Fruit fly (Drosophila melanogaster) whole organism, prepupa: ENCODE results near the gene rk.
A peak's percentile ranks its signal among the peaks of the same experiment; 100 is the strongest.

Experiments used
- Blimp-1 ChIP-seq: fragments of 200-800 bp; sonication (Bioruptor generic); optimal IDR thresholded peaks from 3 replicates; lab custom pipeline; 2017; ENCODE audit warnings: missing biosample characterization, missing genetic modification characterization, mild to moderate bottlenecking, moderate library complexity, missing genetic modification reagents
- CG10631 ChIP-seq: fragments of 200-800 bp; sonication (Bioruptor generic); optimal IDR thresholded peaks from 2 replicates; lab custom pipeline; 2016; ENCODE audit warnings: missing biosample characterization, missing genetic modification characterization
- CG10669 ChIP-seq: fragments of 200-800 bp; sonication (Bioruptor generic); optimal IDR thresholded peaks from 3 replicates; lab custom pipeline; 2018; ENCODE audit warnings: missing biosample characterization, mild to moderate bottlenecking, missing genetic modification characterization, moderate library complexity
- CG11762 ChIP-seq: fragments of 200-800 bp; sonication (Bioruptor generic); optimal IDR thresholded peaks from 3 replicates; lab custom pipeline; 2016; ENCODE audit warnings: missing biosample characterization, missing genetic modification characterization; ENCODE audit not compliant: insufficient read depth
- CG15336 ChIP-seq: fragments of 200-800 bp; sonication (Bioruptor generic); IDR thresholded peaks from 2 replicates; pipeline ENCODE4 v1.3.6; 2022; ENCODE audit warnings: missing biosample characterization, missing genetic modification characterization
- CG1621 ChIP-seq: fragments of 200-800 bp; sonication (Bioruptor generic); optimal IDR thresholded peaks from 3 replicates; lab custom pipeline; 2018; ENCODE audit warnings: missing biosample characterization, mild to moderate bottlenecking, missing genetic modification characterization
- CG31627 ChIP-seq: fragments of 200-800 bp; sonication (Bioruptor generic); optimal IDR thresholded peaks from 3 replicates; lab custom pipeline; 2016; ENCODE audit warnings: missing biosample characterization, missing genetic modification characterization
- CG34406 ChIP-seq: fragments of 200-800 bp; sonication (Bioruptor generic); optimal IDR thresholded peaks from 3 replicates; lab custom pipeline; 2016; ENCODE audit warnings: missing biosample characterization, missing genetic modification characterization
- CG4318 ChIP-seq: fragments of 200-800 bp; sonication (Bioruptor generic); optimal IDR thresholded peaks from 3 replicates; lab custom pipeline; 2017; ENCODE audit warnings: missing biosample characterization, mild to moderate bottlenecking, missing genetic modification characterization
- CG6163 ChIP-seq: fragments of 200-800 bp; sonication (Bioruptor generic); IDR thresholded peaks from 3 replicates; pipeline ENCODE4 v1.3.6; 2022; ENCODE audit warnings: missing biosample characterization, missing genetic modification characterization
- CG6276 ChIP-seq: fragments of 200-800 bp; sonication (Bioruptor generic); optimal IDR thresholded peaks from 2 replicates; lab custom pipeline; 2017; ENCODE audit warnings: missing biosample characterization, mild to moderate bottlenecking, missing genetic modification characterization
- CG6792 ChIP-seq: fragments of 200-800 bp; sonication (Bioruptor generic); optimal IDR thresholded peaks from 3 replicates; lab custom pipeline; 2016; ENCODE audit warnings: missing biosample characterization, missing genetic modification characterization
- CG8119 ChIP-seq: fragments of 200-800 bp; sonication (Bioruptor generic); IDR thresholded peaks from 3 replicates; pipeline ENCODE4 v1.3.6; 2022; ENCODE audit warnings: missing biosample characterization, missing genetic modification characterization
- CG8632 ChIP-seq: fragments of 200-800 bp; sonication (Bioruptor generic); optimal IDR thresholded peaks from 3 replicates; lab custom pipeline; 2016; ENCODE audit warnings: missing biosample characterization, missing genetic modification characterization
- CG9139 ChIP-seq: fragments of 200-800 bp; sonication (Bioruptor generic); optimal IDR thresholded peaks from 3 replicates; lab custom pipeline; 2017; ENCODE audit warnings: missing biosample characterization, mild to moderate bottlenecking, missing genetic modification characterization
- Eip75B ChIP-seq: fragments of 200-800 bp; sonication (Bioruptor generic); optimal IDR thresholded peaks from 3 replicates; lab custom pipeline; 2016; ENCODE audit warnings: missing biosample characterization, missing genetic modification characterization
- Eip93F ChIP-seq: fragments of 200-800 bp; sonication (Bioruptor generic); optimal IDR thresholded peaks from 2 replicates; lab custom pipeline; 2016; ENCODE audit warnings: missing biosample characterization, mild to moderate bottlenecking, missing genetic modification characterization
- Ets96B ChIP-seq: fragments of 200-800 bp; optimal IDR thresholded peaks from 2 replicates; lab custom pipeline; 2019; ENCODE audit warnings: missing biosample characterization, mild to moderate bottlenecking, missing genetic modification characterization, moderate library complexity
- Gug ChIP-seq: fragments of 200-800 bp; sonication (Bioruptor generic); IDR thresholded peaks from 2 replicates; pipeline ENCODE4 v1.3.6; 2022; ENCODE audit warnings: missing biosample characterization, missing genetic modification characterization
- Hr38 ChIP-seq: sonication (Bioruptor generic); optimal IDR thresholded peaks from 2 replicates; lab custom pipeline; 2016; ENCODE audit warnings: missing biosample characterization, missing genetic modification characterization
- Hr39 ChIP-seq: fragments of 200-800 bp; sonication (Bioruptor generic); optimal IDR thresholded peaks from 2 replicates; lab custom pipeline; 2016; ENCODE audit warnings: missing biosample characterization, missing genetic modification characterization
- Hr4 ChIP-seq: fragments of 200-800 bp; sonication (Bioruptor generic); optimal IDR thresholded peaks from 3 replicates; lab custom pipeline; 2016; ENCODE audit warnings: missing biosample characterization, missing genetic modification characterization
- Lpt ChIP-seq: fragments of 200-800 bp; sonication (Bioruptor generic); optimal IDR thresholded peaks from 3 replicates; lab custom pipeline; 2016; ENCODE audit warnings: missing biosample characterization, missing genetic modification characterization
- OdsH ChIP-seq: fragments of 200-800 bp; sonication (Bioruptor generic); optimal IDR thresholded peaks from 3 replicates; lab custom pipeline; 2016; ENCODE audit warnings: missing biosample characterization, missing genetic modification characterization
- Smox ChIP-seq: fragments of 200-800 bp; sonication (Bioruptor generic); optimal IDR thresholded peaks from 3 replicates; lab custom pipeline; 2016; ENCODE audit warnings: missing biosample characterization, missing genetic modification characterization
- Sox15 ChIP-seq: fragments of 200-800 bp; sonication (Bioruptor generic); optimal IDR thresholded peaks from 3 replicates; lab custom pipeline; 2016; ENCODE audit warnings: missing biosample characterization, missing genetic modification characterization
- dac ChIP-seq: fragments of 200-800 bp; sonication (Bioruptor generic); optimal IDR thresholded peaks from 2 replicates; lab custom pipeline; 2017; ENCODE audit warnings: missing biosample characterization, mild to moderate bottlenecking, missing genetic modification characterization
- dsx ChIP-seq: fragments of 200-800 bp; optimal IDR thresholded peaks from 3 replicates; lab custom pipeline; 2019; ENCODE audit warnings: missing biosample characterization, mild to moderate bottlenecking, missing genetic modification characterization, moderate library complexity; ENCODE audit not compliant: poor library complexity, severe bottlenecking
- fd59A ChIP-seq: fragments of 200-800 bp; sonication (Bioruptor generic); optimal IDR thresholded peaks from 2 replicates; lab custom pipeline; 2017; ENCODE audit warnings: missing biosample characterization, mild to moderate bottlenecking, missing genetic modification characterization, missing genetic modification reagents
- fd85E ChIP-seq: fragments of 200-800 bp; sonication (Bioruptor generic); optimal IDR thresholded peaks from 3 replicates; lab custom pipeline; 2016; ENCODE audit warnings: missing biosample characterization, missing genetic modification characterization
- fkh ChIP-seq: fragments of 200-800 bp; sonication (Bioruptor generic); optimal IDR thresholded peaks from 3 replicates; lab custom pipeline; 2017; ENCODE audit warnings: missing biosample characterization, mild to moderate bottlenecking, missing genetic modification characterization, moderate library complexity
- net ChIP-seq: fragments of 200-800 bp; sonication (Bioruptor generic); optimal IDR thresholded peaks from 3 replicates; lab custom pipeline; 2016; ENCODE audit warnings: missing biosample characterization, missing genetic modification characterization
- salr ChIP-seq, 2 experiments: fragments of 200-800 bp; sonication (Bioruptor generic); optimal IDR thresholded peaks; 3 replicates each; lab custom pipeline; 2016 to 2018; ENCODE audit warnings: missing biosample characterization in 2 of 2, missing genetic modification characterization in 2 of 2, mild to moderate bottlenecking in 1 of 2
- spab ChIP-seq: fragments of 200-800 bp; sonication (Bioruptor generic); optimal IDR thresholded peaks from 2 replicates; lab custom pipeline; 2017; ENCODE audit warnings: missing biosample characterization, mild to moderate bottlenecking, missing genetic modification characterization, missing genetic modification reagents
- ss ChIP-seq, 2 experiments: fragments of 200-800 bp; sonication (Bioruptor generic); optimal IDR thresholded peaks; 2 replicates in 1 of 2; 3 replicates in 1 of 2; lab custom pipeline; 2017 to 2018; ENCODE audit warnings: mild to moderate bottlenecking in 2 of 2, missing biosample characterization in 2 of 2, missing genetic modification characterization in 2 of 2, moderate library complexity in 1 of 2
- svp ChIP-seq: fragments of 200-800 bp; sonication (Bioruptor generic); peaks from one replicate; lab custom pipeline; 2016; ENCODE audit warnings: missing biosample characterization, missing genetic modification characterization
- topi ChIP-seq: fragments of 200-800 bp; sonication (Bioruptor generic); optimal IDR thresholded peaks from 3 replicates; lab custom pipeline; 2016; ENCODE audit warnings: missing biosample characterization, missing genetic modification characterization
- vri ChIP-seq: fragments of 200-800 bp; sonication (Bioruptor generic); optimal IDR thresholded peaks from 3 replicates; lab custom pipeline; 2016; ENCODE audit warnings: missing biosample characterization, mild to moderate bottlenecking, missing genetic modification characterization

The rk gene

DNA sequence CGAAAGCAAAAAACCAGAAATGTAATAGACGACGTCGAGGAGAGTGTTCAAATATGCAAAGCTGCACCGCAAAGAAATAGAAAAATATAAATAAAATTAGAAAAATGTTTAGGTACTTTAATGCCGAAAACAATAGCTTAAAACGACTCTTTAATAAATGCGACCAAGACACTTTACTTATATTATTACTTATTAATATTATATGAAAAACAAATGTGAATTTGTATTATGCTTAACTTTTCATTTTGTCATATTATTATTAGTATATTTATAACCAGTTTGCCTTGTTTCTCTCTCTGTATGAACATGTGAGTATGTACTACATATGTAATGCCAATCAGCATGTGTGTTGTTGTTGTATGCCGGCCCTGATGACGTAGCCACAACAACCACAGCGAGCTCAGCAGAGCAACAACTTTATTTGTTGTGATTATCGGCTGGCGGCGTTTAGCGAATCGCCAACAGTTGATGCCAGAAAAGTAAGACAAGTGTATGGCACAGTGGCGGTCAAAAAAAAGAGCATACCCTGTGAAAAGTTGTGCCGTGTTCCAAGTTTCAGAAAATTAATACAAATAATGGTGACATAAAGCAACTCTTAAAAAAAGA is 21.2 kb upstream of the rk start (continued):
- TF ChIP-seq dsx (GFP tag; lab: Kevin White, UChicago), result peak; percentile 90
- peak; percentile 90 for TF ChIP-seq CG6163 (GFP tag; lab: Robert Waterston, UW)
- TF ChIP-seq CG4318 (GFP tag; lab: Kevin White, UChicago), result peak; percentile 89
- TF ChIP-seq Smox (GFP tag; lab: Kevin White, UChicago), result peak; percentile 42
- peak; percentile 85 for TF ChIP-seq CG10669 (GFP tag; lab: Kevin White, UChicago)
- TF ChIP-seq Blimp-1 (GFP tag; lab: Kevin White, UChicago), result peak; percentile 5
- TF ChIP-seq Hr39 (GFP tag; lab: Kevin White, UChicago), result peak; percentile 79
- TF ChIP-seq CG31627 (GFP tag; lab: Kevin White, UChicago), result peak; percentile 73
- TF ChIP-seq CG9139 (GFP tag; lab: Kevin White, UChicago), result peak; percentile 69
- peak; percentile 74 for TF ChIP-seq CG34406
- no peak for TF ChIP-seq Hr38
- peak; percentile 81 for TF ChIP-seq svp
- TF ChIP-seq spab (GFP tag; lab: Kevin White, UChicago), result peak; percentile 69
- TF ChIP-seq Ets96B, result peak; percentile 92
- no peak for TF ChIP-seq Sox15 (GFP tag; lab: Kevin White, UChicago)
- TF ChIP-seq fd85E (GFP tag; lab: Kevin White, UChicago), result no peak
- peak; percentile 93 for TF ChIP-seq CG10631 (GFP tag; lab: Kevin White, UChicago)
- TF ChIP-seq dac (GFP tag; lab: Kevin White, UChicago), result peak; percentile 33
- TF ChIP-seq CG8632 (GFP tag; lab: Kevin White, UChicago), result peak; percentile 72
- TF ChIP-seq Hr4 (GFP tag; lab: Kevin White, UChicago), result peak; percentile 60
- TF ChIP-seq ss (GFP tag; optimal IDR thresholded peaks at IDR 0.05; lab: Kevin White, UChicago), result peak; percentile 60 to 78
- TF ChIP-seq CG15336 (GFP tag; lab: Robert Waterston, UW), result peak; percentile 98
- peak; percentile 63 for TF ChIP-seq fd59A (GFP tag; lab: Kevin White, UChicago)
- TF ChIP-seq Gug (GFP tag; lab: Robert Waterston, UW), result peak; percentile 95
- TF ChIP-seq Eip93F (GFP tag; lab: Kevin White, UChicago), result no peak
- TF ChIP-seq CG11762 (GFP tag; lab: Kevin White, UChicago), result peak; percentile 69
- TF ChIP-seq CG8119 (GFP tag; lab: Robert Waterston, UW), result peak; percentile 99
- peak; percentile 45 for TF ChIP-seq CG6792 (GFP tag; lab: Kevin White, UChicago)
- peak; percentile 94 for TF ChIP-seq CG6276 (GFP tag; lab: Kevin White, UChicago)

DNA sequence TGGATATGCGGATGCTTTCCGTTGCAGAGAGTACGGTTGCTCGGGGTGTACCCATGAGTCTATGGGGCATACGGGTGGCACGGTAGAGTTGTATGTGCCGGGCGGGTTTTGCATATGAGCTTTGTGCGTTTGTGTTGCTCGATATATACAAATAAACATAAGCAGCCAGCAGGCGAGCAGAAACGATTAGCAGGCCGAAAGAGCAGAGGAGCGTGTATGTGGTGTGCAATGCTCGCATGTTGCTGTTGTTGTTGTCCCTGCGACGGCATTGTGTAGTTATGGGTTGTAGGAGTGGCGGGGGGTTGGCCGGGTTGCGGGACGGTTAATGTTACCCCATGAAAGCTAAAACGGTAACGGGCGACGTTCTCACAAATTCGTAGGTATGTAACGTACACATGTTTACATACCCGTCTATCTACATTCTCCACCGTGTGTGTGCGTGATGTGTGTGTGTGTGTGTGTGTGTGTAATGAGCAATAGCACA is 20.6 kb upstream of the rk start:
- TF ChIP-seq Eip75B (GFP tag; lab: Kevin White, UChicago) (no peak), salr (GFP tag; optimal IDR thresholded peaks at IDR 0.05; lab: Kevin White, UChicago) (peak in 1 of 2 experiments; percentile 4), fd85E (GFP tag; lab: Kevin White, UChicago) (no peak), net (GFP tag; lab: Kevin White, UChicago) (no peak), CG1621 (tag; lab: Kevin White, UChicago) (peak; percentile 96), Lpt (GFP tag; lab: Kevin White, UChicago) (no peak), Hr38 (no peak), Gug (GFP tag; lab: Robert Waterston, UW) (0 out of 2 replicates have a peak, but pooled peaks have one; percentile 4), spab (GFP tag; lab: Kevin White, UChicago) (no peak), topi (no peak), CG10669 (GFP tag; lab: Kevin White, UChicago) (no peak), Eip93F (GFP tag; lab: Kevin White, UChicago) (no peak), CG6163 (GFP tag; lab: Robert Waterston, UW) (peak; percentile 41; the same call in 1 of the 3 replicates), fkh (GFP tag; lab: Kevin White, UChicago) (peak; percentile 97), CG9139 (GFP tag; lab: Kevin White, UChicago) (no peak), OdsH (no peak), vri (GFP tag; lab: Kevin White, UChicago) (no peak)
